Worm (Caenorhabditis elegans): ENCODE measurements around the gene fkh-9.

The fkh-9 gene

DNA sequence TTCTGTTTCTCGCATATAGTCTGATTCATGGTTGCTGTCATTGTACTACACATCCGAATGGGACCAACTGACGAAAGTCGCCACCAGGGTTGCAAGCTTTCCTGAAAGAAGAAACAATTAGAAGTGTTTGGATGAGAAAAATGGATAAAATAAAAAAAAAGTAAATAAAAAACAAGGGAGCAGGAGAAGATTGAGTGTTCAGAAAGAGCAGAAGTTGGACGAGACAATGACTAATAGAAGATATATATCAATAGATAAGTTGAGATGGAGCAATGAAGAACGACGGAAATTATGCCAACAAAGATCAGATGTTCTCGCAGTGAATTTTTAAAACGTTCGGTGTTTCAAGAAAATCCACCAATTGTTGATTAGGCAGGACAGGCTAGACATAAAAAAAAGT is at the start of gene fkh-9:
Gene fkh-9, minus strand, starts transcription at position 101 of the 400 bp plus-strand sequence.
- TF ChIP-seq ceh-16 (tag; optimal IDR thresholded peaks at IDR 0.05) (no peak), R02D3.7 (tag; optimal IDR thresholded peaks at IDR 0.05) (no peak), sem-4 (tag; optimal IDR thresholded peaks at IDR 0.05) (no peak), ceh-82 (tag; optimal IDR thresholded peaks at IDR 0.05) (no peak), ZK546.5 (tag; optimal IDR thresholded peaks at IDR 0.05) (no peak), lsy-2 (tag; optimal IDR thresholded peaks at IDR 0.05) (no peak), zag-1 (tag; optimal IDR thresholded peaks at IDR 0.05) (no peak), egl-27 (tag; optimal IDR thresholded peaks at IDR 0.05) (no peak), dmd-4 (tag; optimal IDR thresholded peaks at IDR 0.05) (no peak), lin-39 (tag; optimal IDR thresholded peaks at IDR 0.05) (no peak), sma-3 (GFP tag; optimal IDR thresholded peaks at IDR 0.05) (no peak), unc-39 (tag; optimal IDR thresholded peaks at IDR 0.05) (no peak), nhr-23 (tag; optimal IDR thresholded peaks at IDR 0.05) (no peak), ama-1 (optimal IDR thresholded peaks at IDR 0.05) (no peak), snpc-4 (tag; optimal IDR thresholded peaks at IDR 0.05) (no peak), nhr-12 (tag; optimal IDR thresholded peaks at IDR 0.05) (no peak), mab-5 (tag; optimal IDR thresholded peaks at IDR 0.05) (no peak), sma-9 (GFP tag; optimal IDR thresholded peaks at IDR 0.05) (no peak), sma-9 (tag; optimal IDR thresholded peaks at IDR 0.05) (no peak), C34F6.9 (tag; optimal IDR thresholded peaks at IDR 0.05) (no peak), nhr-129 (tag; optimal IDR thresholded peaks at IDR 0.05) (no peak)

DNA sequence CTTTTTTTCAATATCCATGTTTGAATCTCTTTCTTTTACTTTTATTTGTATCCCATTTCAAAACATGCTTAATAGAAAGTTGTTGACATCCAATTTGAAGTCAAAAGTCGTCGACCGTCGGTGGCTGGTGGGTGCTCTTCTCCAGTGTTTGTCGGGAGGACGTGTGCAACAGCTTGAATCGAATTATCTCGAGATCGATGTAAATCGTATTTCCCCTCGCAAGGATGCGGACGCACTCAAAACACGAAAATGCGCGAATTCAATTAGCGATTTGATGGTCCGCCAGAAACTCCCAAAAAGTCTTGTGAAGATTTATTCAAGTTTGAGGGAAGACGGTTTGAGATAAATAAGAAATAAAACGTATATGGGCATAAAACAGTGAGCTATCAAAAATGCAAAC is 49.0 kb upstream of the fkh-9 start:
- TF ChIP-seq skn-1 (tag; optimal IDR thresholded peaks at IDR 0.05) (no peak), mbf-1 (tag; optimal IDR thresholded peaks at IDR 0.05) (no peak), blmp-1 (tag; optimal IDR thresholded peaks at IDR 0.05; ENCODE audit: insufficient read depth) (no peak), nhr-237 (tag; optimal IDR thresholded peaks at IDR 0.05) (no peak), sma-9 (GFP tag; optimal IDR thresholded peaks at IDR 0.05) (no peak), sma-9 (tag; optimal IDR thresholded peaks at IDR 0.05) (no peak), nhr-129 (tag; optimal IDR thresholded peaks at IDR 0.05) (no peak), nhr-23 (tag; optimal IDR thresholded peaks at IDR 0.05) (no peak), lsy-2 (tag; optimal IDR thresholded peaks at IDR 0.05) (no peak), fos-1 (tag; optimal IDR thresholded peaks at IDR 0.05) (no peak), snpc-4 (tag; optimal IDR thresholded peaks at IDR 0.05) (no peak), zag-1 (tag; optimal IDR thresholded peaks at IDR 0.05) (no peak), F13H6.1 (tag; optimal IDR thresholded peaks at IDR 0.05) (no peak), lin-13 (GFP tag; optimal IDR thresholded peaks at IDR 0.05) (no peak), C34F6.9 (tag; optimal IDR thresholded peaks at IDR 0.05) (no peak), lin-11 (tag; optimal IDR thresholded peaks at IDR 0.05) (no peak)

DNA sequence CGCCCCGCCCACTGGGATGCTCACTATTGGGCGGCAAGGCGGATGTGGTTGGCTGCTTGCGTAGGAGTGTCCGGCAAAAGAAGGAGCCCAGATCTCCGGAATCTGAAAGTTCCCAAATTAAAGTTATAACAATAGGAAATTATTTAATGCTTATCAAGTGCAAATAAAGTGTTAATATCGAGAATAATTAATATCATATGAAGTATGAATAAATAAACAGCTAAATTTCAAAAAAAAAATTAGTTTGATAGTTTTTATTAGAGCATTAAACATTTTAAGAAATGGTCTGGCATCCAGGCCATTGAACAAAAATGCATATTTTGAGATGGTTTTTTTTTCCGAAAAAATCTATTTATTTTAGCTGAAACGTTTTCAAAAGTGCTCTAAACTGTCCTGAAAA is 46.7 kb upstream of the fkh-9 start, which contains the start of gene lim-4:
Gene lim-4, minus strand, starts transcription at position 101 of the 400 bp plus-strand sequence.
- TF ChIP-seq nhr-23 (tag; optimal IDR thresholded peaks at IDR 0.05) (no peak), nhr-10 (tag; optimal IDR thresholded peaks at IDR 0.05) (no peak), dmd-4 (tag; optimal IDR thresholded peaks at IDR 0.05) (no peak), C34F6.9 (tag; optimal IDR thresholded peaks at IDR 0.05) (no peak), mdl-1 (tag; optimal IDR thresholded peaks at IDR 0.05) (no peak)

DNA sequence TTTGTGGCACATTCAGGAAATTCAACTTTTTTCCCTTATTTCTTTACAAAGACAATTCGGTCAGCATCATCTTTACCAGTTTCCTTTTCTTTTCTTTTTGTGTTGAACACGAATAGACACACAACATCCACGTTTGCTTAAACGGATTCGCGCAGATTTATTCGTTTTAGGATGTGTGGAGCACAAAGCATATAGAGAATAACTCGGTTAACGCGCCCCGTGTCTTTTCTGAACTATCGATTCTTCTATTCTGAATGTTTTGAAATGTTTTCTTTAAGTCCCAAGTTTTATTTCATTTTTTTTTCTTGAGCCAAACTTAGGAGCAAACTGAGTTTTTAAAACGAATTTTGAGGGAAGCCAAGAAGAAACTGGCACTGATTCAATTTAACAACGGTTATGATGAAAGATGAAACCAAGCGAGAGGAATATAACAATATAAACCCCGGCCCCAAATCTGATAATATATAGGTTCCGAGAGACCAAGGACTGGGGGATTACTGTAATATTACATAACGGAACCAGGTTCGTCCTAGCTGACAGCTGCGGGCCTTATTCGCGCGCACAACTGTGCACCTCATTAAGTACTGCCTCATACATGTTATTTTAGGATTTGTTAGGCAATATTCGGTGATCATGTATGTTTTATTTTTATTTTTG is 44.9 kb upstream of the fkh-9 start:
- TF ChIP-seq zag-1 (tag; optimal IDR thresholded peaks at IDR 0.05), result peak; percentile 29
- TF ChIP-seq unc-39 (tag; optimal IDR thresholded peaks at IDR 0.05), result no peak
- TF ChIP-seq mab-5 (tag; optimal IDR thresholded peaks at IDR 0.05), result no peak

DNA sequence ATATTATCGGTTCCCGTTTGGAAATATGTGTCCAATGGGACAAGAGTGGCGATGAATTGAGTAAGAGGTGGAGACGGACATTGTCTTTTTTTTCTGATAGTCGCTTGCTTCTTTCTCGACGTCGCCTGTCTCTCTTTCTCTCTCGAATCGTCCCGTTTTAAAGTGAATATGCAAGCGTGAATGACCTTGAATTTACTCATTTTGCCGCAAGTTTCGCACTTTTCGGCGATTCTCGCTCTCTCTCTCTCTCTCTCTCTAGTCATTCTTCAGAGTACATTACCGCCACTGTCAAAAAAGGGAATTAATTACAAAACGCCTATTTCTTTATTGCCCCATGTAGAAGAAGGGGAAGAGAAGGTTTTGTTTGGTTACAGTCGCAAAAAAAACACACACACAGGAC is 41.0 kb upstream of the fkh-9 start:
- TF ChIP-seq nhr-25 (tag; optimal IDR thresholded peaks at IDR 0.05) (peak; percentile 45), alr-1 (tag; optimal IDR thresholded peaks at IDR 0.05) (no peak), unc-62 (GFP tag; optimal IDR thresholded peaks at IDR 0.05) (no peak), elt-1 (tag; optimal IDR thresholded peaks at IDR 0.05) (no peak), peb-1 (tag; optimal IDR thresholded peaks at IDR 0.05) (no peak), nhr-12 (tag; optimal IDR thresholded peaks at IDR 0.05) (no peak), blmp-1 (tag; optimal IDR thresholded peaks at IDR 0.05; ENCODE audit: insufficient read depth) (peak; percentile 6), lsy-2 (tag; optimal IDR thresholded peaks at IDR 0.05) (no peak)
